Fruit fly (Drosophila melanogaster) whole organism, embryonic: Measurements from ENCODE around the gene UQCR-Q.
A peak's percentile ranks its signal among the peaks of the same experiment; 100 is the strongest.

ENCODE experiments used
- ATbp ChIP-seq: fragments of 200-800 bp; sonication (Bioruptor generic); optimal IDR thresholded peaks from 2 replicates; lab custom pipeline; 2017; ENCODE audit warnings: missing biosample characterization, mild to moderate bottlenecking, missing genetic modification characterization, missing genetic modification reagents
- Atf3 ChIP-seq: fragments of 200-800 bp; sonication (Bioruptor generic); optimal IDR thresholded peaks from 3 replicates; lab custom pipeline; 2016; ENCODE audit warnings: missing biosample characterization, missing genetic modification characterization
- CG10209 ChIP-seq: fragments of 200-800 bp; sonication (Bioruptor generic); optimal IDR thresholded peaks from 3 replicates; lab custom pipeline; 2017; ENCODE audit warnings: missing biosample characterization, mild to moderate bottlenecking, missing genetic modification characterization, missing genetic modification reagents
- CG10366 ChIP-seq: fragments of 200-800 bp; sonication (Bioruptor generic); IDR thresholded peaks from 2 replicates; pipeline ENCODE4 v1.3.6; 2022; ENCODE audit warnings: missing biosample characterization, missing genetic modification characterization
- CG12155 ChIP-seq: fragments of 200-800 bp; sonication (Bioruptor generic); optimal IDR thresholded peaks from 3 replicates; lab custom pipeline; 2016; ENCODE audit warnings: missing biosample characterization, missing genetic modification characterization
- CG1233 ChIP-seq: fragments of 200-800 bp; sonication (Bioruptor generic); optimal IDR thresholded peaks from 4 replicates; lab custom pipeline; 2018; ENCODE audit warnings: missing biosample characterization, mild to moderate bottlenecking, missing genetic modification characterization
- CG16813 ChIP-seq: fragments of 200-800 bp; sonication (Bioruptor generic); IDR thresholded peaks from 3 replicates; pipeline ENCODE4 v1.3.6; 2022; ENCODE audit warnings: missing biosample characterization, missing genetic modification characterization; ENCODE audit not compliant: partially characterized antibody
- CG18262 ChIP-seq: fragments of 200-800 bp; optimal IDR thresholded peaks from 3 replicates; lab custom pipeline; 2019; ENCODE audit warnings: missing biosample characterization, mild to moderate bottlenecking, missing genetic modification characterization, moderate library complexity
- CG2120 ChIP-seq: fragments of 200-800 bp; sonication (Bioruptor generic); optimal IDR thresholded peaks from 3 replicates; lab custom pipeline; 2016; ENCODE audit warnings: missing biosample characterization, missing genetic modification characterization
- CG2202 ChIP-seq: fragments of 200-800 bp; sonication (Bioruptor generic); optimal IDR thresholded peaks from 2 replicates; lab custom pipeline; 2018; ENCODE audit warnings: missing biosample characterization, mild to moderate bottlenecking, missing genetic modification characterization
- CG2678 ChIP-seq: fragments of 200-800 bp; sonication (Bioruptor generic); optimal IDR thresholded peaks from 3 replicates; lab custom pipeline; 2019; ENCODE audit warnings: missing biosample characterization, mild to moderate bottlenecking, missing genetic modification characterization, moderate library complexity
- CG4404 ChIP-seq: fragments of 200-800 bp; sonication (Bioruptor generic); IDR thresholded peaks from 2 replicates; pipeline ENCODE4 v1.3.6; 2022; ENCODE audit warnings: missing biosample characterization, missing genetic modification characterization
- CG4424 ChIP-seq: fragments of 200-800 bp; sonication (Bioruptor generic); optimal IDR thresholded peaks from 3 replicates; lab custom pipeline; 2016; ENCODE audit warnings: missing biosample characterization, missing genetic modification characterization
- CG5953 ChIP-seq: fragments of 200-800 bp; sonication (Bioruptor generic); IDR thresholded peaks from 2 replicates; pipeline ENCODE4 v1.3.6; 2022; ENCODE audit warnings: missing biosample characterization, missing genetic modification characterization
- CG6689 ChIP-seq: fragments of 200-800 bp; sonication (Bioruptor generic); IDR thresholded peaks from 2 replicates; pipeline ENCODE4 v1.3.6; 2022; ENCODE audit warnings: missing biosample characterization, missing genetic modification characterization
- CG6791 ChIP-seq: fragments of 200-800 bp; sonication (Bioruptor generic); IDR thresholded peaks from 3 replicates; pipeline ENCODE4 v1.3.6; 2022; ENCODE audit warnings: missing biosample characterization, missing genetic modification characterization; ENCODE audit not compliant: partially characterized antibody
- CG7556 ChIP-seq: fragments of 200-800 bp; sonication (Bioruptor generic); optimal IDR thresholded peaks from 2 replicates; lab custom pipeline; 2017; ENCODE audit warnings: missing biosample characterization, mild to moderate bottlenecking, missing genetic modification characterization
- CG8388 ChIP-seq: fragments of 200-800 bp; sonication (Bioruptor generic); optimal IDR thresholded peaks from 2 replicates; lab custom pipeline; 2019; ENCODE audit warnings: missing biosample characterization, mild to moderate bottlenecking, missing genetic modification characterization, moderate library complexity
- CG8924 ChIP-seq: fragments of 200-800 bp; optimal IDR thresholded peaks from 3 replicates; lab custom pipeline; 2019; ENCODE audit warnings: missing biosample characterization, mild to moderate bottlenecking, missing genetic modification characterization, moderate library complexity
- CG9215 ChIP-seq: fragments of 200-800 bp; sonication (Bioruptor generic); IDR thresholded peaks from 2 replicates; pipeline ENCODE4 v1.3.6; 2022; ENCODE audit warnings: missing biosample characterization, missing genetic modification characterization
- D19A ChIP-seq: fragments of 200-800 bp; optimal IDR thresholded peaks from 3 replicates; lab custom pipeline; 2019; ENCODE audit warnings: missing biosample characterization, mild to moderate bottlenecking, missing genetic modification characterization, moderate library complexity
- Dek ChIP-seq: fragments of 200-800 bp; sonication (Bioruptor generic); optimal IDR thresholded peaks from 3 replicates; lab custom pipeline; 2019; ENCODE audit warnings: missing biosample characterization, mild to moderate bottlenecking, missing genetic modification characterization, moderate library complexity
- Doc3 ChIP-seq: fragments of 200-800 bp; sonication (Bioruptor generic); IDR thresholded peaks from 3 replicates; pipeline ENCODE4 v1.3.6; 2022; ENCODE audit warnings: missing biosample characterization, missing genetic modification characterization; ENCODE audit not compliant: partially characterized antibody
- Ets65A ChIP-seq: fragments of 200-800 bp; sonication (Bioruptor generic); peaks from one replicate; lab custom pipeline; 2016; ENCODE audit warnings: missing biosample characterization, missing genetic modification characterization
- Ets97D ChIP-seq: fragments of 200-800 bp; sonication (Bioruptor generic); optimal IDR thresholded peaks from 3 replicates; lab custom pipeline; 2016; ENCODE audit warnings: missing biosample characterization, missing genetic modification characterization
- Jarid2 ChIP-seq: fragments of 200-800 bp; sonication (Bioruptor generic); optimal IDR thresholded peaks from 3 replicates; lab custom pipeline; 2017; ENCODE audit warnings: mild to moderate bottlenecking, missing biosample characterization, missing genetic modification reagents, missing genetic modification characterization
- Mad ChIP-seq: fragments of 200-800 bp; sonication (Bioruptor generic); optimal IDR thresholded peaks from 2 replicates; lab custom pipeline; 2016; ENCODE audit warnings: missing biosample characterization, missing genetic modification characterization
- Meics ChIP-seq: fragments of 200-800 bp; sonication (Bioruptor generic); optimal IDR thresholded peaks from 2 replicates; lab custom pipeline; 2017; ENCODE audit warnings: missing biosample characterization, mild to moderate bottlenecking, missing genetic modification characterization
- PHDP ChIP-seq: fragments of 200-800 bp; sonication (Bioruptor generic); optimal IDR thresholded peaks from 3 replicates; lab custom pipeline; 2018; ENCODE audit warnings: missing biosample characterization, mild to moderate bottlenecking, missing genetic modification characterization, moderate library complexity
- Scr ChIP-seq: fragments of 200-800 bp; sonication (Bioruptor generic); IDR thresholded peaks from 2 replicates; pipeline ENCODE4 v1.3.6; 2022; ENCODE audit warnings: missing biosample characterization, missing genetic modification characterization; ENCODE audit not compliant: partially characterized antibody
- Side ChIP-seq: fragments of 200-800 bp; sonication (Bioruptor generic); optimal IDR thresholded peaks from 2 replicates; lab custom pipeline; 2016; ENCODE audit warnings: missing biosample characterization, missing genetic modification characterization
- Sox102F ChIP-seq: fragments of 200-800 bp; sonication (Bioruptor generic); optimal IDR thresholded peaks from 2 replicates; lab custom pipeline; 2018; ENCODE audit warnings: missing biosample characterization, mild to moderate bottlenecking, missing genetic modification characterization, moderate library complexity
- Xrp1 ChIP-seq: fragments of 200-800 bp; sonication (Bioruptor generic); IDR thresholded peaks from 2 replicates; pipeline ENCODE4 v1.3.6; 2022; ENCODE audit warnings: missing biosample characterization, missing genetic modification characterization
- bcd ChIP-seq: fragments of 200-800 bp; sonication (Bioruptor generic); optimal IDR thresholded peaks from 2 replicates; lab custom pipeline; 2017; ENCODE audit warnings: missing biosample characterization, mild to moderate bottlenecking, missing genetic modification characterization
- dmrt99B ChIP-seq: fragments of 200-800 bp; sonication (Bioruptor generic); optimal IDR thresholded peaks from 2 replicates; lab custom pipeline; 2018; ENCODE audit warnings: missing biosample characterization, mild to moderate bottlenecking, missing genetic modification characterization, moderate library complexity
- gfzf ChIP-seq: fragments of 200-800 bp; sonication (Bioruptor generic); optimal IDR thresholded peaks from 2 replicates; lab custom pipeline; 2016; ENCODE audit warnings: missing biosample characterization, mild to moderate bottlenecking, missing genetic modification characterization, moderate library complexity
- grau ChIP-seq: fragments of 200-800 bp; optimal IDR thresholded peaks from 3 replicates; lab custom pipeline; 2019; ENCODE audit warnings: missing biosample characterization, mild to moderate bottlenecking, missing genetic modification characterization, moderate library complexity
- hkb ChIP-seq, 2 experiments: fragments of 200-800 bp in 1 of 2; fragments of >200 bp in 1 of 2; sonication (Bioruptor generic) in 1 of 2; IDR thresholded peaks in 1 of 2; optimal IDR thresholded peaks in 1 of 2; 2 replicates each; pipeline versions ENCODE4 v1.3.6 to Lab custom; 2017 to 2022; ENCODE audit warnings: missing biosample characterization in 1 of 2, missing genetic modification characterization in 1 of 2
- lab ChIP-seq: fragments of 200-800 bp; sonication (Bioruptor generic); optimal IDR thresholded peaks from 3 replicates; lab custom pipeline; 2017; ENCODE audit warnings: missing biosample characterization, missing genetic modification characterization, mild to moderate bottlenecking, moderate library complexity, missing genetic modification reagents
- lilli ChIP-seq: fragments of 200-800 bp; sonication (Bioruptor generic); optimal IDR thresholded peaks from 3 replicates; lab custom pipeline; 2016; ENCODE audit warnings: missing biosample characterization, missing genetic modification characterization
- luna ChIP-seq: fragments of 200-800 bp; sonication (Bioruptor generic); optimal IDR thresholded peaks from 2 replicates; lab custom pipeline; 2016; ENCODE audit warnings: missing biosample characterization, missing genetic modification characterization
- maf-S ChIP-seq: fragments of 200-800 bp; sonication (Bioruptor generic); optimal IDR thresholded peaks from 2 replicates; lab custom pipeline; 2016; ENCODE audit warnings: missing biosample characterization, missing genetic modification characterization
- nerfin-1 ChIP-seq: fragments of 200-800 bp; sonication (Bioruptor generic); optimal IDR thresholded peaks from 3 replicates; lab custom pipeline; 2019; ENCODE audit warnings: missing biosample characterization, mild to moderate bottlenecking, missing genetic modification characterization, moderate library complexity
- tll ChIP-seq, 2 experiments: fragments of 200-800 bp in 1 of 2; fragments of >200 bp in 1 of 2; sonication (Bioruptor generic) in 1 of 2; optimal IDR thresholded peaks; 2 replicates each; lab custom pipeline; 2017 to 2019; ENCODE audit warnings: missing biosample characterization in 2 of 2, missing genetic modification characterization in 2 of 2, mild to moderate bottlenecking in 1 of 2, moderate library complexity in 1 of 2
- toy ChIP-seq: fragments of 200-800 bp; sonication (Bioruptor generic); IDR thresholded peaks from 2 replicates; pipeline ENCODE4 v1.3.6; 2022; ENCODE audit warnings: missing biosample characterization, missing genetic modification characterization
- trem ChIP-seq: fragments of 200-800 bp; optimal IDR thresholded peaks from 3 replicates; lab custom pipeline; 2019; ENCODE audit warnings: missing biosample characterization, mild to moderate bottlenecking, missing genetic modification characterization, moderate library complexity
- vvl ChIP-seq: fragments of 200-800 bp; sonication (Bioruptor generic); IDR thresholded peaks from 2 replicates; pipeline ENCODE4 v1.3.6; 2022; ENCODE audit warnings: missing biosample characterization, missing genetic modification characterization
- wek ChIP-seq: fragments of 200-800 bp; sonication (Bioruptor generic); optimal IDR thresholded peaks from 3 replicates; lab custom pipeline; 2018; ENCODE audit warnings: missing biosample characterization, mild to moderate bottlenecking, missing genetic modification characterization, moderate library complexity
- z ChIP-seq: fragments of 200-800 bp; sonication (Bioruptor generic); IDR thresholded peaks from 3 replicates; pipeline ENCODE4 v1.3.6; 2022; ENCODE audit warnings: missing biosample characterization, missing genetic modification characterization

Gene UQCR-Q

dm6 chr3L:17457695-17458242 is 16.8 kb upstream of the UQCR-Q start (continued):
- TF ChIP-seq Side (GFP tag; lab: Kevin White, UChicago): no peak
- TF ChIP-seq wek (GFP tag; lab: Kevin White, UChicago): no peak
- TF ChIP-seq Xrp1 (GFP tag; lab: Robert Waterston, UW): peak; percentile 62; the same call in 1 of the 2 replicates
- TF ChIP-seq dmrt99B (tag; lab: Kevin White, UChicago): peak; percentile 38
- no peak for TF ChIP-seq Jarid2
- no peak for TF ChIP-seq CG9215 (GFP tag; lab: Robert Waterston, UW)
- no peak for TF ChIP-seq CG6791 (GFP tag; lab: Robert Waterston, UW)
- TF ChIP-seq Mad (GFP tag; lab: Kevin White, UChicago): no peak
- peak; percentile 26 for TF ChIP-seq CG7556 (GFP tag; lab: Kevin White, UChicago)
- TF ChIP-seq CG1233 (GFP tag; lab: Kevin White, UChicago): peak; percentile 17
- TF ChIP-seq CG16813: no peak
- TF ChIP-seq vvl (GFP tag; lab: Robert Waterston, UW): 0 out of 2 replicates have a peak, but pooled peaks have one; percentile 16
- no peak for TF ChIP-seq CG2120
- peak; percentile 43 for TF ChIP-seq CG8388 (GFP tag; lab: Kevin White, UChicago)
- TF ChIP-seq CG4424 (GFP tag; lab: Kevin White, UChicago): no peak
- peak; percentile 37 for TF ChIP-seq CG10209 (GFP tag; lab: Kevin White, UChicago)
- peak; percentile 17 for TF ChIP-seq trem (tag; lab: Kevin White, UChicago)
- TF ChIP-seq CG10366: no peak
- TF ChIP-seq lab (GFP tag; lab: Kevin White, UChicago): peak; percentile 47
- TF ChIP-seq Ets65A (GFP tag; lab: Kevin White, UChicago): peak; percentile 25
- TF ChIP-seq CG18262 (tag; lab: Kevin White, UChicago): peak; percentile 51
- no peak for TF ChIP-seq lilli (GFP tag; lab: Kevin White, UChicago)
- no peak for TF ChIP-seq bcd (GFP tag; lab: Kevin White, UChicago)
- no peak for TF ChIP-seq Scr
- TF ChIP-seq CG2202 (tag; lab: Kevin White, UChicago): no peak
- TF ChIP-seq Doc3 (GFP tag; lab: Robert Waterston, UW): no peak
- TF ChIP-seq gfzf (GFP tag; lab: Kevin White, UChicago): no peak
- peak; percentile 28 for TF ChIP-seq CG8924
- peak; percentile 26 for TF ChIP-seq PHDP
- TF ChIP-seq CG4404 (GFP tag; lab: Robert Waterston, UW): no peak
- TF ChIP-seq tll (GFP tag; optimal IDR thresholded peaks at IDR 0.05; lab: Kevin White, UChicago): no peak
- TF ChIP-seq CG12155 (GFP tag; lab: Kevin White, UChicago): no peak
- TF ChIP-seq CG5953 (GFP tag; lab: Robert Waterston, UW): 0 out of 2 replicates have a peak, but pooled peaks have one; percentile 24
- no peak for TF ChIP-seq toy (GFP tag; lab: Robert Waterston, UW)
- TF ChIP-seq Dek (tag; lab: Kevin White, UChicago): no peak
- TF ChIP-seq Ets97D (GFP tag; lab: Kevin White, UChicago): no peak
- peak; percentile 73 for TF ChIP-seq grau (tag; lab: Kevin White, UChicago)
- TF ChIP-seq hkb (optimal IDR thresholded peaks at IDR 0.05; lab: Kevin White, UChicago): no peak
- TF ChIP-seq hkb (GFP tag; IDR thresholded peaks at IDR 0.05; lab: Robert Waterston, UW): peak; percentile 43; the same call in 1 of the 2 replicates
- TF ChIP-seq Meics (GFP tag; lab: Kevin White, UChicago): peak; percentile 15
- TF ChIP-seq nerfin-1: peak; percentile 0
- no peak for TF ChIP-seq luna (GFP tag; lab: Kevin White, UChicago)
- TF ChIP-seq z (GFP tag; lab: Robert Waterston, UW): no peak
- no peak for TF ChIP-seq Atf3 (GFP tag; lab: Kevin White, UChicago)
- peak; percentile 52 for TF ChIP-seq D19A (tag; lab: Kevin White, UChicago)
- TF ChIP-seq CG6689 (GFP tag; lab: Robert Waterston, UW): peak; percentile 53; the same call in 1 of the 2 replicates
- peak; percentile 5 for TF ChIP-seq ATbp (GFP tag; lab: Kevin White, UChicago)
- TF ChIP-seq CG2678 (tag; lab: Kevin White, UChicago): peak; percentile 48
- peak; percentile 48 for TF ChIP-seq Sox102F (GFP tag; lab: Kevin White, UChicago)
- no peak for TF ChIP-seq maf-S (GFP tag; lab: Kevin White, UChicago)
